Worm (Caenorhabditis elegans): ENCODE data around the gene ZK105.14.

DNA sequence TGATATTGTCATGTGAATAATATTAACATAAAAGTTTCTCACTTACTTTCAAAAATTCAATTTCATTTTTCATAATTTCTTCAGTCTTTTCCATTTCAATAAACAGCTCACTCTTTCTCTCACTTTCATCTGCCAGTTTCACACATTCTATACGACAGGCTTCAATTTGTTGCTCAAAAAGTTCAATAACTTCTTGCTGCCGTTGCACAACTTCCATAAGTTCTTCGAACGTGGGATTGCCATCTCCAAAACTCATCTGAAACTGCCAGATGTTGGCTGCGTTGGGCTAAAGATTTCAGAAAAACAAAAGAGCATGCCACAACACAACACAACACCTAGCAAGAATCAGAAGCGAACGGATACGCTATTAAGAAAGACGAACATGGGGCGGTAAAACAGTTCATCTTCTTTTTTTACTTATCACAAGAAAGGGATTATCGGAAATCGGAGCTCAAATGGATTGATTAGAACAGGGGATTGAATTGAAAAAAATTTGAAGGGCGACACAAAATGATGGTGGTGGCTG lies 11.5 kb upstream of the ZK105.14 start:
- TF ChIP-seq flt-1 (GFP tag; IDR thresholded peaks at IDR 0.05) (no peak), hmbx-1 (tag; optimal IDR thresholded peaks at IDR 0.05) (no peak), ceh-36 (tag; optimal IDR thresholded peaks at IDR 0.05) (no peak), ama-1 (optimal IDR thresholded peaks at IDR 0.05) (no peak), F13C5.2 (tag; optimal IDR thresholded peaks at IDR 0.05) (no peak), aly-1 (tag; optimal IDR thresholded peaks at IDR 0.05) (no peak), hmg-4 (GFP tag; optimal IDR thresholded peaks at IDR 0.05) (no peak)
